Fruit fly (Drosophila melanogaster) whole organism, embryonic: Measurements from ENCODE around the gene CG3679.
A peak's percentile ranks its signal among the peaks of the same experiment; 100 is the strongest.

Experiments
- Aef1 ChIP-seq: fragments of 200-800 bp; sonication (Bioruptor generic); IDR thresholded peaks from 3 replicates; pipeline ENCODE4 v1.3.6; 2022; ENCODE audit warnings: missing biosample characterization, missing genetic modification characterization
- C15 ChIP-seq: fragments of 200-800 bp; sonication (Bioruptor generic); IDR thresholded peaks from 3 replicates; pipeline ENCODE4 v1.3.6; 2022; ENCODE audit warnings: missing biosample characterization, missing genetic modification characterization
- CG12104 ChIP-seq: fragments of 200-800 bp; sonication (Bioruptor generic); optimal IDR thresholded peaks from 3 replicates; lab custom pipeline; 2016; ENCODE audit warnings: missing biosample characterization, missing genetic modification characterization
- CG12236 ChIP-seq: fragments of 200-800 bp; sonication (Bioruptor generic); optimal IDR thresholded peaks from 2 replicates; lab custom pipeline; 2016; ENCODE audit warnings: missing biosample characterization, missing genetic modification characterization
- CG13287 ChIP-seq: fragments of 200-800 bp; sonication (Bioruptor generic); IDR thresholded peaks from 2 replicates; pipeline ENCODE4 v1.3.6; 2022; ENCODE audit warnings: missing biosample characterization, missing genetic modification characterization; ENCODE audit not compliant: partially characterized antibody
- CG15479 ChIP-seq: fragments of 200-800 bp; sonication (Bioruptor generic); optimal IDR thresholded peaks from 3 replicates; lab custom pipeline; 2019; ENCODE audit warnings: missing biosample characterization, mild to moderate bottlenecking, missing genetic modification characterization, moderate library complexity
- CG16779 ChIP-seq: fragments of 200-800 bp; sonication (Bioruptor generic); IDR thresholded peaks from 2 replicates; pipeline ENCODE4 v1.3.6; 2022; ENCODE audit warnings: missing biosample characterization, missing genetic modification characterization
- CG16863 ChIP-seq: fragments of 200-800 bp; sonication (Bioruptor generic); optimal IDR thresholded peaks from 3 replicates; lab custom pipeline; 2016; ENCODE audit warnings: missing biosample characterization, missing genetic modification characterization
- CG17385 ChIP-seq: fragments of 200-800 bp; sonication (Bioruptor generic); optimal IDR thresholded peaks from 3 replicates; lab custom pipeline; 2018; ENCODE audit warnings: missing biosample characterization, mild to moderate bottlenecking, missing genetic modification characterization
- CG17568 ChIP-seq: fragments of 200-800 bp; sonication (Bioruptor generic); optimal IDR thresholded peaks from 2 replicates; lab custom pipeline; 2018; ENCODE audit warnings: missing biosample characterization, mild to moderate bottlenecking, missing genetic modification characterization, moderate library complexity
- CG17802 ChIP-seq: fragments of 200-800 bp; sonication (Bioruptor generic); optimal IDR thresholded peaks from 2 replicates; lab custom pipeline; 2018; ENCODE audit warnings: missing biosample characterization, mild to moderate bottlenecking, missing genetic modification characterization, moderate library complexity
- CG17829 ChIP-seq: fragments of 200-800 bp; optimal IDR thresholded peaks from 2 replicates; lab custom pipeline; 2019; ENCODE audit warnings: missing biosample characterization, mild to moderate bottlenecking, missing genetic modification characterization, moderate library complexity
- CG2678 ChIP-seq: fragments of 200-800 bp; sonication (Bioruptor generic); optimal IDR thresholded peaks from 3 replicates; lab custom pipeline; 2019; ENCODE audit warnings: missing biosample characterization, mild to moderate bottlenecking, missing genetic modification characterization, moderate library complexity
- CG30431 ChIP-seq: fragments of 200-800 bp; sonication (Bioruptor generic); optimal IDR thresholded peaks from 2 replicates; lab custom pipeline; 2017; ENCODE audit warnings: missing biosample characterization, missing genetic modification characterization
- CG31441 ChIP-seq: fragments of 200-800 bp; sonication (Bioruptor generic); IDR thresholded peaks from 2 replicates; pipeline ENCODE4 v1.3.6; 2022; ENCODE audit warnings: missing biosample characterization, missing genetic modification characterization
- CG34376 ChIP-seq: fragments of 200-800 bp; sonication (Bioruptor generic); optimal IDR thresholded peaks from 2 replicates; lab custom pipeline; 2018; ENCODE audit warnings: missing biosample characterization, mild to moderate bottlenecking, missing genetic modification characterization
- CG3838 ChIP-seq: fragments of 200-800 bp; sonication (Bioruptor generic); optimal IDR thresholded peaks from 3 replicates; lab custom pipeline; 2016; ENCODE audit warnings: missing biosample characterization, missing genetic modification characterization
- CG4328 ChIP-seq: fragments of 200-800 bp; sonication (Bioruptor generic); optimal IDR thresholded peaks from 3 replicates; lab custom pipeline; 2017; ENCODE audit warnings: missing biosample characterization, missing genetic modification reagents, missing genetic modification characterization
- CG7271 ChIP-seq: fragments of 200-800 bp; sonication (Bioruptor generic); optimal IDR thresholded peaks from 2 replicates; lab custom pipeline; 2018; ENCODE audit warnings: missing biosample characterization, mild to moderate bottlenecking, missing genetic modification characterization, moderate library complexity
- CG8478 ChIP-seq: fragments of >200 bp; optimal IDR thresholded peaks from 2 replicates; lab custom pipeline; 2018
- Dbx ChIP-seq: fragments of 200-800 bp; sonication (Bioruptor generic); IDR thresholded peaks from 3 replicates; pipeline ENCODE4 v1.3.6; 2022; ENCODE audit warnings: missing biosample characterization, missing genetic modification characterization
- Dfd ChIP-seq, 2 experiments: fragments of >200 bp; optimal IDR thresholded peaks; 2 replicates each; lab custom pipeline; 2017; ENCODE audit warnings: missing biosample characterization in 2 of 2, missing genetic modification characterization in 2 of 2
- Eip74EF ChIP-seq, 2 experiments: fragments of 200-800 bp in 1 of 2; fragments of >200 bp in 1 of 2; sonication (Bioruptor generic) in 1 of 2; optimal IDR thresholded peaks; 2 replicates each; lab custom pipeline; 2017 to 2019; ENCODE audit warnings: missing biosample characterization in 2 of 2, missing genetic modification characterization in 2 of 2, mild to moderate bottlenecking in 1 of 2, moderate library complexity in 1 of 2
- GATAe ChIP-seq: fragments of 200-800 bp; sonication (Bioruptor generic); conservative IDR thresholded peaks from 2 replicates; pipeline ENCODE4 v1.3.6; 2022; ENCODE audit warnings: missing biosample characterization, missing genetic modification characterization
- HLHmδ ChIP-seq: fragments of 200-800 bp; sonication (Bioruptor generic); optimal IDR thresholded peaks from 2 replicates; lab custom pipeline; 2018; ENCODE audit warnings: missing biosample characterization, mild to moderate bottlenecking, missing genetic modification characterization, moderate library complexity
- Lpt ChIP-seq: fragments of >200 bp; optimal IDR thresholded peaks from 2 replicates; lab custom pipeline; 2018; ENCODE audit warnings: missing biosample characterization, missing genetic modification characterization
- Myb ChIP-seq: fragments of 200-800 bp; sonication (Bioruptor generic); optimal IDR thresholded peaks from 2 replicates; lab custom pipeline; 2016; ENCODE audit warnings: missing biosample characterization, missing genetic modification characterization
- NK7.1 ChIP-seq: fragments of 200-800 bp; sonication (Bioruptor generic); optimal IDR thresholded peaks from 3 replicates; lab custom pipeline; 2016; ENCODE audit warnings: missing biosample characterization, missing genetic modification characterization
- Optix ChIP-seq: fragments of 200-800 bp; sonication (Bioruptor generic); IDR thresholded peaks from 3 replicates; pipeline ENCODE4 v1.3.6; 2022; ENCODE audit warnings: missing biosample characterization, missing genetic modification characterization
- Spps ChIP-seq: fragments of 200-800 bp; sonication (Bioruptor generic); optimal IDR thresholded peaks from 2 replicates; lab custom pipeline; 2018; ENCODE audit warnings: missing biosample characterization, mild to moderate bottlenecking, missing genetic modification characterization
- Xbp1 ChIP-seq: fragments of 200-800 bp; sonication (Bioruptor generic); optimal IDR thresholded peaks from 3 replicates; lab custom pipeline; 2016; ENCODE audit warnings: missing biosample characterization, mild to moderate bottlenecking, missing genetic modification characterization
- Xrp1 ChIP-seq: fragments of 200-800 bp; sonication (Bioruptor generic); IDR thresholded peaks from 2 replicates; pipeline ENCODE4 v1.3.6; 2022; ENCODE audit warnings: missing biosample characterization, missing genetic modification characterization
- cad ChIP-seq: fragments of >200 bp; optimal IDR thresholded peaks from 2 replicates; lab custom pipeline; 2017; ENCODE audit warnings: missing biosample characterization, missing genetic modification characterization
- chm ChIP-seq: fragments of 200-800 bp; sonication (Bioruptor generic); IDR thresholded peaks from 2 replicates; pipeline ENCODE4 v1.3.6; 2022; ENCODE audit warnings: missing biosample characterization, missing genetic modification characterization
- ci ChIP-seq: fragments of 200-800 bp; sonication (Bioruptor generic); IDR thresholded peaks from 3 replicates; pipeline ENCODE4 v1.3.6; 2022; ENCODE audit warnings: missing biosample characterization, missing genetic modification characterization
- da ChIP-seq: fragments of 200-800 bp; sonication (Bioruptor generic); optimal IDR thresholded peaks from 2 replicates; lab custom pipeline; 2016; ENCODE audit warnings: missing biosample characterization, missing genetic modification characterization
- exex ChIP-seq: fragments of 200-800 bp; sonication (Bioruptor generic); optimal IDR thresholded peaks from 4 replicates; lab custom pipeline; 2018; ENCODE audit warnings: missing biosample characterization, mild to moderate bottlenecking, missing genetic modification characterization, moderate library complexity
- fd96Cb ChIP-seq: fragments of 200-800 bp; sonication (Bioruptor generic); optimal IDR thresholded peaks from 2 replicates; lab custom pipeline; 2018; ENCODE audit warnings: missing biosample characterization, mild to moderate bottlenecking, missing genetic modification characterization, moderate library complexity
- gro ChIP-seq: fragments of 200-800 bp; sonication (Bioruptor generic); optimal IDR thresholded peaks from 2 replicates; lab custom pipeline; 2016; ENCODE audit warnings: missing biosample characterization, missing genetic modification characterization
- hb ChIP-seq: fragments of 200-800 bp; sonication (Bioruptor generic); IDR thresholded peaks from 3 replicates; pipeline ENCODE4 v1.3.6; 2022; ENCODE audit warnings: missing biosample characterization, missing genetic modification characterization; ENCODE audit not compliant: partially characterized antibody
- ken ChIP-seq: fragments of 200-800 bp; sonication (Bioruptor generic); IDR thresholded peaks from 3 replicates; pipeline ENCODE4 v1.3.6; 2022; ENCODE audit warnings: missing biosample characterization, missing genetic modification characterization
- nerfin-1 ChIP-seq: fragments of 200-800 bp; sonication (Bioruptor generic); optimal IDR thresholded peaks from 3 replicates; lab custom pipeline; 2019; ENCODE audit warnings: missing biosample characterization, mild to moderate bottlenecking, missing genetic modification characterization, moderate library complexity
- org-1 ChIP-seq: fragments of 200-800 bp; sonication (Bioruptor generic); optimal IDR thresholded peaks from 2 replicates; lab custom pipeline; 2017; ENCODE audit warnings: missing biosample characterization, missing genetic modification characterization
- phol ChIP-seq: fragments of 200-800 bp; sonication (Bioruptor generic); optimal IDR thresholded peaks from 3 replicates; lab custom pipeline; 2018; ENCODE audit warnings: missing biosample characterization, mild to moderate bottlenecking, missing genetic modification characterization, moderate library complexity
- row ChIP-seq: fragments of 200-800 bp; sonication (Bioruptor generic); IDR thresholded peaks from 3 replicates; pipeline ENCODE4 v1.3.6; 2022; ENCODE audit warnings: missing biosample characterization, missing genetic modification characterization
- run ChIP-seq: fragments of 200-800 bp; sonication (Bioruptor generic); optimal IDR thresholded peaks from 3 replicates; lab custom pipeline; 2018; ENCODE audit warnings: missing biosample characterization, mild to moderate bottlenecking, missing genetic modification characterization
- sima ChIP-seq: fragments of 200-800 bp; sonication (Bioruptor generic); optimal IDR thresholded peaks from 2 replicates; lab custom pipeline; 2016; ENCODE audit warnings: missing biosample characterization, missing genetic modification characterization
- slp2 ChIP-seq: fragments of 200-800 bp; sonication (Bioruptor generic); optimal IDR thresholded peaks from 2 replicates; lab custom pipeline; 2016; ENCODE audit warnings: missing biosample characterization, missing genetic modification characterization
- ssp ChIP-seq: fragments of 200-800 bp; sonication (Bioruptor generic); IDR thresholded peaks from 2 replicates; pipeline ENCODE4 v1.3.6; 2022; ENCODE audit warnings: missing biosample characterization, missing genetic modification characterization
- tup ChIP-seq: fragments of 200-800 bp; sonication (Bioruptor generic); optimal IDR thresholded peaks from 2 replicates; lab custom pipeline; 2016; ENCODE audit warnings: missing biosample characterization, mild to moderate bottlenecking, missing genetic modification characterization, moderate library complexity
- vvl ChIP-seq: fragments of 200-800 bp; sonication (Bioruptor generic); IDR thresholded peaks from 2 replicates; pipeline ENCODE4 v1.3.6; 2022; ENCODE audit warnings: missing biosample characterization, missing genetic modification characterization
- yki ChIP-seq: fragments of >200 bp; optimal IDR thresholded peaks from 3 replicates; lab custom pipeline; 2018
- zf30C ChIP-seq: fragments of 200-800 bp; sonication (Bioruptor generic); optimal IDR thresholded peaks from 3 replicates; lab custom pipeline; 2018; ENCODE audit warnings: missing biosample characterization, mild to moderate bottlenecking, missing genetic modification characterization

CG3679 gene

DNA sequence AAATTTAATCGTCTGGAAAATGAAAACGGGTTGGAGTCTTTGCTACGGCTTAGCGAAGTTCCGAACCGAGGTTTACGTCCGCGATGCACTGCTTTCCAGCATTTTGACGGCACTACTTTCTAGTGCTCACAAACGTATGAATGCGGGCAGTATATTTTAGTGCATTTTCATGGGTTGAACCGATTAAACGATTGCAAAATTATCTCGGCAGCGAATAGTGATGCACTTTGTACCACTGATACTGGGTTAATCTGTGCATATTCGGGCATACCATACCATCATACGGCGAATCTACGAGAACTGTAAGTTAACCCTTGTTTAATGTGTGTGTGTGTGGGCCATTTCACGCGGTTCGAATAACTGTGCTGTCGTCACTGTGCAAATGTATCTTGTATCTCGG is 32.9 kb upstream of the CG3679 start, which contains the start of gene Mfe2 (continued):
- TF ChIP-seq CG16863 (GFP tag; lab: Kevin White, UChicago): no peak
- peak; percentile 61 for TF ChIP-seq phol (tag; lab: Kevin White, UChicago)
- TF ChIP-seq Dfd (GFP tag; optimal IDR thresholded peaks at IDR 0.05; lab: Kevin White, UChicago): no peak
- no peak for TF ChIP-seq tup
- TF ChIP-seq nerfin-1 (tag; lab: Kevin White, UChicago): peak; percentile 84
- TF ChIP-seq zf30C: no peak
- TF ChIP-seq NK7.1 (GFP tag; lab: Kevin White, UChicago): no peak
- no peak for TF ChIP-seq CG12236 (GFP tag; lab: Kevin White, UChicago)
- TF ChIP-seq hb (GFP tag; lab: Robert Waterston, UW): no peak
- TF ChIP-seq Spps (tag; lab: Kevin White, UChicago): no peak
- TF ChIP-seq CG15479 (GFP tag; lab: Kevin White, UChicago): peak; percentile 71
- TF ChIP-seq exex (tag; lab: Kevin White, UChicago): peak; percentile 52
- no peak for TF ChIP-seq chm (GFP tag; lab: Robert Waterston, UW)
- TF ChIP-seq org-1: peak; percentile 40
- TF ChIP-seq HLHmδ: no peak
- TF ChIP-seq cad (GFP tag; lab: Kevin White, UChicago): no peak
- TF ChIP-seq run (tag; lab: Kevin White, UChicago): no peak
- no peak for TF ChIP-seq GATAe (GFP tag; lab: Robert Waterston, UW)
- TF ChIP-seq Xrp1: peak; percentile 51; the same call in 1 of the 2 replicates
- peak; percentile 80 for TF ChIP-seq CG8478 (lab: Kevin White, UChicago)
- TF ChIP-seq ci (GFP tag; lab: Robert Waterston, UW): peak; percentile 65; the same call in 1 of the 3 replicates
- peak; percentile 70 for TF ChIP-seq CG17829 (tag; lab: Kevin White, UChicago)
- no peak for TF ChIP-seq CG31441 (GFP tag; lab: Robert Waterston, UW)
- TF ChIP-seq CG30431 (GFP tag; lab: Kevin White, UChicago): no peak
- peak; percentile 91 for TF ChIP-seq Myb (GFP tag; lab: Kevin White, UChicago)
- peak; percentile 20 for TF ChIP-seq slp2 (GFP tag; lab: Kevin White, UChicago)
- no peak for TF ChIP-seq CG17385
- TF ChIP-seq Lpt: no peak
- no peak for TF ChIP-seq Optix (GFP tag; lab: Robert Waterston, UW)
- no peak for TF ChIP-seq CG17568 (GFP tag; lab: Kevin White, UChicago)
- no peak for TF ChIP-seq CG7271 (tag; lab: Kevin White, UChicago)
- TF ChIP-seq yki (lab: Kevin White, UChicago): no peak
- no peak for TF ChIP-seq CG3838 (GFP tag; lab: Kevin White, UChicago)
- no peak for TF ChIP-seq Aef1 (GFP tag; lab: Robert Waterston, UW)
- TF ChIP-seq Eip74EF (GFP tag; optimal IDR thresholded peaks at IDR 0.05; lab: Kevin White, UChicago): no peak
- no peak for TF ChIP-seq C15 (GFP tag; lab: Robert Waterston, UW)
- no peak for TF ChIP-seq CG2678 (tag; lab: Kevin White, UChicago)
- TF ChIP-seq CG12104 (GFP tag; lab: Kevin White, UChicago): no peak
- TF ChIP-seq CG34376 (GFP tag; lab: Kevin White, UChicago): peak; percentile 57
- TF ChIP-seq vvl (GFP tag; lab: Robert Waterston, UW): peak; percentile 89
- TF ChIP-seq ssp: 0 out of 2 replicates have a peak, but pooled peaks have one; percentile 27
- peak; percentile 56 for TF ChIP-seq Xbp1
- peak; percentile 70 for TF ChIP-seq gro (GFP tag; lab: Kevin White, UChicago)
- no peak for TF ChIP-seq sima (GFP tag; lab: Kevin White, UChicago)
- TF ChIP-seq CG16779 (GFP tag; lab: Robert Waterston, UW): no peak
- TF ChIP-seq da (GFP tag; lab: Kevin White, UChicago): no peak
- TF ChIP-seq ken (GFP tag; lab: Robert Waterston, UW): peak; percentile 72
- peak; percentile 7 for TF ChIP-seq CG4328 (GFP tag; lab: Kevin White, UChicago)
- TF ChIP-seq fd96Cb (tag; lab: Kevin White, UChicago): no peak
- TF ChIP-seq Dbx (GFP tag; lab: Robert Waterston, UW): peak; percentile 78
- TF ChIP-seq CG17802 (tag; lab: Kevin White, UChicago): no peak
- 0 out of 3 replicates have a peak, but pooled peaks have one; percentile 11 for TF ChIP-seq row (GFP tag; lab: Robert Waterston, UW)
- TF ChIP-seq CG13287 (GFP tag; lab: Robert Waterston, UW): peak; percentile 48; the same call in 1 of the 2 replicates
